Fruit fly (Drosophila melanogaster) whole organism, embryonic: ENCODE results near the gene zye.
A peak's percentile ranks its signal among the peaks of the same experiment; 100 is the strongest.

Source experiments
- Ada2b ChIP-seq: fragments of 200-800 bp; sonication (Bioruptor generic); IDR thresholded peaks from 2 replicates; pipeline ENCODE4 v1.3.6; 2022; ENCODE audit warnings: missing biosample characterization, missing genetic modification characterization
- Atf-2 ChIP-seq: fragments of 200-800 bp; sonication (Bioruptor generic); optimal IDR thresholded peaks from 2 replicates; lab custom pipeline; 2016; ENCODE audit warnings: missing biosample characterization, missing genetic modification characterization
- CG10321 ChIP-seq: fragments of 200-800 bp; sonication (Bioruptor generic); IDR thresholded peaks from 2 replicates; pipeline ENCODE4 v1.3.6; 2022; ENCODE audit warnings: missing biosample characterization, missing genetic modification characterization
- CG10431 ChIP-seq: fragments of 200-800 bp; sonication (Bioruptor generic); optimal IDR thresholded peaks from 3 replicates; lab custom pipeline; 2018; ENCODE audit warnings: missing biosample characterization, mild to moderate bottlenecking, missing genetic modification characterization
- CG10462 ChIP-seq: fragments of 200-800 bp; sonication (Bioruptor generic); optimal IDR thresholded peaks from 2 replicates; lab custom pipeline; 2016; ENCODE audit warnings: missing biosample characterization, missing genetic modification characterization
- CG11398 ChIP-seq: fragments of 200-800 bp; sonication (Bioruptor generic); optimal IDR thresholded peaks from 2 replicates; lab custom pipeline; 2016; ENCODE audit warnings: missing biosample characterization, missing genetic modification characterization
- CG15011 ChIP-seq: fragments of 200-800 bp; sonication (Bioruptor generic); optimal IDR thresholded peaks from 3 replicates; lab custom pipeline; 2018; ENCODE audit warnings: missing biosample characterization, mild to moderate bottlenecking, missing genetic modification characterization
- CG15479 ChIP-seq: fragments of 200-800 bp; sonication (Bioruptor generic); optimal IDR thresholded peaks from 3 replicates; lab custom pipeline; 2019; ENCODE audit warnings: missing biosample characterization, mild to moderate bottlenecking, missing genetic modification characterization, moderate library complexity
- CG15601 ChIP-seq: fragments of 200-800 bp; sonication (Bioruptor generic); optimal IDR thresholded peaks from 3 replicates; lab custom pipeline; 2019; ENCODE audit warnings: missing biosample characterization, mild to moderate bottlenecking, missing genetic modification characterization, moderate library complexity
- CG16863 ChIP-seq: fragments of 200-800 bp; sonication (Bioruptor generic); optimal IDR thresholded peaks from 3 replicates; lab custom pipeline; 2016; ENCODE audit warnings: missing biosample characterization, missing genetic modification characterization
- CG17802 ChIP-seq: fragments of 200-800 bp; sonication (Bioruptor generic); optimal IDR thresholded peaks from 2 replicates; lab custom pipeline; 2018; ENCODE audit warnings: missing biosample characterization, mild to moderate bottlenecking, missing genetic modification characterization, moderate library complexity
- CG18619 ChIP-seq: fragments of 200-800 bp; sonication (Bioruptor generic); optimal IDR thresholded peaks from 3 replicates; lab custom pipeline; 2017; ENCODE audit warnings: missing biosample characterization, mild to moderate bottlenecking, missing genetic modification characterization
- CG31388 ChIP-seq: fragments of 200-800 bp; sonication (Bioruptor generic); optimal IDR thresholded peaks from 2 replicates; lab custom pipeline; 2016; ENCODE audit warnings: missing biosample characterization, missing genetic modification characterization
- CG32772 ChIP-seq: fragments of 200-800 bp; sonication (Bioruptor generic); IDR thresholded peaks from 2 replicates; pipeline ENCODE4 v1.3.6; 2022; ENCODE audit warnings: missing biosample characterization, missing genetic modification characterization
- CG34224 ChIP-seq: fragments of 200-800 bp; sonication (Bioruptor generic); IDR thresholded peaks from 3 replicates; pipeline ENCODE4 v1.3.6; 2022; ENCODE audit warnings: missing biosample characterization, missing genetic modification characterization; ENCODE audit not compliant: partially characterized antibody
- CG5953 ChIP-seq: fragments of 200-800 bp; sonication (Bioruptor generic); IDR thresholded peaks from 2 replicates; pipeline ENCODE4 v1.3.6; 2022; ENCODE audit warnings: missing biosample characterization, missing genetic modification characterization
- CG6765 ChIP-seq: fragments of 200-800 bp; sonication (Bioruptor generic); optimal IDR thresholded peaks from 3 replicates; lab custom pipeline; 2017; ENCODE audit warnings: missing biosample characterization, mild to moderate bottlenecking, missing genetic modification characterization
- CG6791 ChIP-seq: fragments of 200-800 bp; sonication (Bioruptor generic); IDR thresholded peaks from 3 replicates; pipeline ENCODE4 v1.3.6; 2022; ENCODE audit warnings: missing biosample characterization, missing genetic modification characterization; ENCODE audit not compliant: partially characterized antibody
- CG8089 ChIP-seq: fragments of 200-800 bp; sonication (Bioruptor generic); optimal IDR thresholded peaks from 3 replicates; lab custom pipeline; 2016; ENCODE audit warnings: missing biosample characterization, missing genetic modification characterization
- CG8944 ChIP-seq: fragments of 200-800 bp; sonication (Bioruptor generic); optimal IDR thresholded peaks from 3 replicates; lab custom pipeline; 2016; ENCODE audit warnings: missing biosample characterization, missing genetic modification characterization
- CG9727 ChIP-seq: fragments of 200-800 bp; sonication (Bioruptor generic); optimal IDR thresholded peaks from 3 replicates; lab custom pipeline; 2017; ENCODE audit warnings: missing biosample characterization, mild to moderate bottlenecking, missing genetic modification characterization
- CTCF ChIP-seq: fragments of 200-800 bp; sonication (Bioruptor generic); optimal IDR thresholded peaks from 2 replicates; lab custom pipeline; 2017; ENCODE audit warnings: missing biosample characterization, mild to moderate bottlenecking, missing genetic modification characterization, moderate library complexity
- CrebB ChIP-seq: fragments of 200-800 bp; sonication (Bioruptor generic); optimal IDR thresholded peaks from 3 replicates; lab custom pipeline; 2018; ENCODE audit warnings: missing biosample characterization, mild to moderate bottlenecking, missing genetic modification characterization
- D19A ChIP-seq: fragments of 200-800 bp; optimal IDR thresholded peaks from 3 replicates; lab custom pipeline; 2019; ENCODE audit warnings: missing biosample characterization, mild to moderate bottlenecking, missing genetic modification characterization, moderate library complexity
- Gug ChIP-seq: fragments of 200-800 bp; sonication (Bioruptor generic); IDR thresholded peaks from 4 replicates; pipeline ENCODE4 v1.3.6; 2022; ENCODE audit warnings: missing biosample characterization, missing genetic modification characterization
- HLHmδ ChIP-seq: fragments of 200-800 bp; sonication (Bioruptor generic); optimal IDR thresholded peaks from 2 replicates; lab custom pipeline; 2018; ENCODE audit warnings: missing biosample characterization, mild to moderate bottlenecking, missing genetic modification characterization, moderate library complexity
- Hr51 ChIP-seq, 2 experiments: fragments of 200-800 bp; sonication (Bioruptor generic); optimal IDR thresholded peaks; 2 replicates in 1 of 2; 3 replicates in 1 of 2; lab custom pipeline; 2016 to 2018; ENCODE audit warnings: missing biosample characterization in 2 of 2, missing genetic modification characterization in 2 of 2, mild to moderate bottlenecking in 1 of 2, moderate library complexity in 1 of 2
- Spps ChIP-seq: fragments of 200-800 bp; sonication (Bioruptor generic); optimal IDR thresholded peaks from 2 replicates; lab custom pipeline; 2018; ENCODE audit warnings: missing biosample characterization, mild to moderate bottlenecking, missing genetic modification characterization
- Stat92E ChIP-seq, 3 experiments: fragments of >200 bp in 2 of 3; fragments of 200-800 bp in 1 of 3; sonication (Bioruptor generic) in 1 of 3; optimal IDR thresholded peaks; 2 replicates each; lab custom pipeline; 2017 to 2019; ENCODE audit warnings: missing biosample characterization in 3 of 3, missing genetic modification characterization in 3 of 3, mild to moderate bottlenecking in 1 of 3, moderate library complexity in 1 of 3
- ac ChIP-seq: fragments of 200-800 bp; sonication (Bioruptor generic); optimal IDR thresholded peaks from 3 replicates; lab custom pipeline; 2017; ENCODE audit warnings: missing biosample characterization, mild to moderate bottlenecking, missing genetic modification characterization
- bcd ChIP-seq: fragments of 200-800 bp; sonication (Bioruptor generic); optimal IDR thresholded peaks from 2 replicates; lab custom pipeline; 2017; ENCODE audit warnings: missing biosample characterization, mild to moderate bottlenecking, missing genetic modification characterization
- crc ChIP-seq: fragments of 200-800 bp; sonication (Bioruptor generic); optimal IDR thresholded peaks from 2 replicates; lab custom pipeline; 2016; ENCODE audit warnings: missing biosample characterization, missing genetic modification characterization
- crp ChIP-seq, 2 experiments: fragments of 200-800 bp; sonication (Bioruptor generic); optimal IDR thresholded peaks; 2 replicates in 1 of 2; 3 replicates in 1 of 2; lab custom pipeline; 2017; ENCODE audit warnings: missing biosample characterization in 2 of 2, missing genetic modification characterization in 2 of 2, mild to moderate bottlenecking in 1 of 2, moderate library complexity in 1 of 2
- dimm ChIP-seq: fragments of 200-800 bp; sonication (Bioruptor generic); IDR thresholded peaks from 2 replicates; pipeline ENCODE4 v1.3.6; 2022; ENCODE audit warnings: missing biosample characterization, missing genetic modification characterization
- fd96Cb ChIP-seq: fragments of 200-800 bp; sonication (Bioruptor generic); optimal IDR thresholded peaks from 2 replicates; lab custom pipeline; 2018; ENCODE audit warnings: missing biosample characterization, mild to moderate bottlenecking, missing genetic modification characterization, moderate library complexity
- jing ChIP-seq: fragments of 200-800 bp; sonication (Bioruptor generic); optimal IDR thresholded peaks from 2 replicates; lab custom pipeline; 2018; ENCODE audit warnings: missing biosample characterization, mild to moderate bottlenecking, missing genetic modification characterization
- kah ChIP-seq: fragments of 200-800 bp; sonication (Bioruptor generic); optimal IDR thresholded peaks from 2 replicates; lab custom pipeline; 2018; ENCODE audit warnings: missing biosample characterization, mild to moderate bottlenecking, missing genetic modification characterization
- onecut ChIP-seq: fragments of 200-800 bp; sonication (Bioruptor generic); IDR thresholded peaks from 2 replicates; pipeline ENCODE4 v1.3.6; 2022; ENCODE audit warnings: missing biosample characterization, missing genetic modification characterization
- pros ChIP-seq: fragments of 200-800 bp; sonication (Bioruptor generic); optimal IDR thresholded peaks from 3 replicates; lab custom pipeline; 2019; ENCODE audit warnings: missing biosample characterization, mild to moderate bottlenecking, missing genetic modification characterization, moderate library complexity
- sens ChIP-seq: fragments of 200-800 bp; sonication (Bioruptor generic); peaks from one replicate; lab custom pipeline; 2016; ENCODE audit warnings: missing biosample characterization, missing genetic modification characterization
- shn ChIP-seq: fragments of 200-800 bp; sonication (Bioruptor generic); optimal IDR thresholded peaks from 3 replicates; lab custom pipeline; 2016; ENCODE audit warnings: missing biosample characterization, missing genetic modification characterization
- slou ChIP-seq: fragments of 200-800 bp; sonication (Bioruptor generic); optimal IDR thresholded peaks from 3 replicates; lab custom pipeline; 2016; ENCODE audit warnings: missing biosample characterization, missing genetic modification characterization
- sr ChIP-seq: fragments of 200-800 bp; sonication (Bioruptor generic); IDR thresholded peaks from 3 replicates; pipeline ENCODE4 v1.3.6; 2022; ENCODE audit warnings: missing biosample characterization, missing genetic modification characterization
- tll ChIP-seq, 2 experiments: fragments of 200-800 bp in 1 of 2; fragments of >200 bp in 1 of 2; sonication (Bioruptor generic) in 1 of 2; optimal IDR thresholded peaks; 2 replicates each; lab custom pipeline; 2017 to 2019; ENCODE audit warnings: missing biosample characterization in 2 of 2, missing genetic modification characterization in 2 of 2, mild to moderate bottlenecking in 1 of 2, moderate library complexity in 1 of 2
- trem ChIP-seq: fragments of 200-800 bp; optimal IDR thresholded peaks from 3 replicates; lab custom pipeline; 2019; ENCODE audit warnings: missing biosample characterization, mild to moderate bottlenecking, missing genetic modification characterization, moderate library complexity
- tup ChIP-seq: fragments of 200-800 bp; sonication (Bioruptor generic); optimal IDR thresholded peaks from 2 replicates; lab custom pipeline; 2016; ENCODE audit warnings: missing biosample characterization, mild to moderate bottlenecking, missing genetic modification characterization, moderate library complexity
- vfl ChIP-seq: fragments of 200-800 bp; sonication (Bioruptor generic); optimal IDR thresholded peaks from 2 replicates; lab custom pipeline; 2016; ENCODE audit warnings: missing biosample characterization, missing genetic modification characterization
- z ChIP-seq: fragments of 200-800 bp; sonication (Bioruptor generic); IDR thresholded peaks from 3 replicates; pipeline ENCODE4 v1.3.6; 2022; ENCODE audit warnings: missing biosample characterization, missing genetic modification characterization

The zye gene

DNA sequence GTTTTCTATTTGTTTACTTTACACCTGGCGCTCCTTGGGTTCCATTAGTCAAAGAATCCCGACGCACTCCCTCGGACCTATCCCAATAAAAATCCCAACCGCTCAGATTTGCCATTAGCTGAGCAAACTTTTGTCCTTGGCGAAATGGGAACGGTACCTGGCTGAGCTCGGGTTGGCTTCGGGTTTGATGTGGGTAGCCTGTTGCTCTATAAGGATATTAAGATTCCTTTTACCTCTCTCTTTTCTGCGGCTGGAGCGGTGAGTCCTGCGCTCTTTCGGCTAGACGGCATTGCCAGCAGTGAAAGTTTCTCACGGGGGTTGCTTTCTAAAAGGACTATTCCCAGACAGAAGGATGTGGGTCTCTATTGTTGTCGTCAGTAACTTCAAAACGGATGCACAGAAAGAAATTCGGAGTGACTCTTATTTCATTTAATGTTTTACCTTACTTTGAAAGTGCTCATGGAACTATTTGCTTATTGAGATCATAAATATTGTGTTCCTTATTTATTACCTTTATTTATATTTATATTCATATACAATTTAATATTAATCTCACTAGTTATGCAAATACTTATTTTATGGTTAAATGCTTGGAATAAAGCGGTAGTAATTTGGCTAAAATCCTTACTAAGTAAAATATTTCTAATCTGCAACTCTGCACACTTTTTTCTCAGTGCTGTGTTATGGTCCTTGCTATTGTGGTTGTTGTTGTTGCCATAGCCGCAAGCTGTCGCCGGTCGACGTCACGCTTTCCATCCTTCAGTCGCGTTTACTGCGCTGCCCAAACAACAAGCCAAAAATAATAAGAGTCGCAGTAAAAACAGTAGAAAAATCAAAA lies 28.4 kb downstream of the zye start, which contains the start of gene CG5910 (continued):
- TF ChIP-seq CG5953: 0 out of 2 replicates have a peak, but pooled peaks have one; percentile 10
- TF ChIP-seq CG10462 (GFP tag; lab: Kevin White, UChicago): peak; percentile 35
- TF ChIP-seq ac (GFP tag; lab: Kevin White, UChicago): peak; percentile 40
- no peak for TF ChIP-seq CG11398 (GFP tag; lab: Kevin White, UChicago)
- TF ChIP-seq CG15601 (tag; lab: Kevin White, UChicago): peak; percentile 90
- 0 out of 2 replicates have a peak, but pooled peaks have one; percentile 18 for TF ChIP-seq dimm (GFP tag; lab: Robert Waterston, UW)
- peak; percentile 78 for TF ChIP-seq slou (GFP tag; lab: Kevin White, UChicago)
- TF ChIP-seq kah: peak; percentile 69
- TF ChIP-seq CG8089 (GFP tag; lab: Kevin White, UChicago): peak; percentile 2
- peak; percentile 79 for TF ChIP-seq CG15011
- peak; percentile 93 for TF ChIP-seq CG18619 (GFP tag; lab: Kevin White, UChicago)
- peak; percentile 91 for TF ChIP-seq pros (GFP tag; lab: Kevin White, UChicago)
- peak; percentile 88 for TF ChIP-seq CG6765 (GFP tag; lab: Kevin White, UChicago)
- peak; percentile 70 for TF ChIP-seq jing (GFP tag; lab: Kevin White, UChicago)
- TF ChIP-seq Gug (GFP tag; lab: Robert Waterston, UW): peak; percentile 51; the same call in 1 of the 4 replicates
- TF ChIP-seq vfl (GFP tag; lab: Kevin White, UChicago): no peak
- peak; percentile 78 for TF ChIP-seq Spps (tag; lab: Kevin White, UChicago)
- TF ChIP-seq CTCF (GFP tag; lab: Kevin White, UChicago): peak; percentile 36
- TF ChIP-seq CG17802 (tag; lab: Kevin White, UChicago): peak; percentile 35
- TF ChIP-seq CrebB (tag; lab: Kevin White, UChicago): peak; percentile 81
- TF ChIP-seq crp (GFP tag; optimal IDR thresholded peaks at IDR 0.05; lab: Kevin White, UChicago): peak in 1 of 2 experiments; percentile 38
- TF ChIP-seq CG10321 (GFP tag; lab: Robert Waterston, UW): no peak
- no peak for TF ChIP-seq CG15479 (GFP tag; lab: Kevin White, UChicago)
- peak; percentile 90 for TF ChIP-seq bcd (GFP tag; lab: Kevin White, UChicago)
- no peak for TF ChIP-seq CG6791 (GFP tag; lab: Robert Waterston, UW)
- peak in 1 of 3 experiments; percentile 7 for TF ChIP-seq Stat92E (GFP tag; optimal IDR thresholded peaks at IDR 0.05; lab: Kevin White, UChicago)
- TF ChIP-seq HLHmδ (GFP tag; lab: Kevin White, UChicago): no peak
- peak; percentile 92 for TF ChIP-seq fd96Cb (tag; lab: Kevin White, UChicago)
- TF ChIP-seq CG31388 (GFP tag; lab: Kevin White, UChicago): peak; percentile 70
- TF ChIP-seq CG9727 (GFP tag; lab: Kevin White, UChicago): peak; percentile 95
- TF ChIP-seq CG16863: peak; percentile 8
- TF ChIP-seq sr (GFP tag; lab: Robert Waterston, UW): no peak
- no peak for TF ChIP-seq z (GFP tag; lab: Robert Waterston, UW)
- TF ChIP-seq CG32772 (GFP tag; lab: Robert Waterston, UW): peak; percentile 71
- no peak for TF ChIP-seq CG8944 (GFP tag; lab: Kevin White, UChicago)
- no peak; the same call in 1 of the 2 replicates for TF ChIP-seq onecut (GFP tag; lab: Robert Waterston, UW)
- peak; percentile 81 for TF ChIP-seq sens (GFP tag; lab: Kevin White, UChicago)
- peak; percentile 39 to 92 for TF ChIP-seq Hr51 (GFP tag; optimal IDR thresholded peaks at IDR 0.05; lab: Kevin White, UChicago)
- TF ChIP-seq D19A: peak; percentile 91
- TF ChIP-seq Atf-2: peak; percentile 3
- peak; percentile 89 for TF ChIP-seq trem
- peak; percentile 75 for TF ChIP-seq Ada2b (GFP tag; lab: Robert Waterston, UW)
- TF ChIP-seq tup (GFP tag; lab: Kevin White, UChicago): peak; percentile 16
- TF ChIP-seq tll (GFP tag; optimal IDR thresholded peaks at IDR 0.05; lab: Kevin White, UChicago): no peak
- TF ChIP-seq CG34224: no peak
- peak; percentile 67 for TF ChIP-seq CG10431
- no peak for TF ChIP-seq shn (GFP tag; lab: Kevin White, UChicago)
- no peak for TF ChIP-seq crc
